Worm (Caenorhabditis elegans) whole organism, L4/young adult: Measurements from ENCODE around the gene ZC302.3.

Experiments
- dao-5 ChIP-seq: sonication (generic microtip); optimal IDR thresholded peaks from 2 replicates; lab custom pipeline; 2016; ENCODE audit warnings: missing genotype, missing genetic modification characterization, moderate library complexity, missing compliant biosample characterization
- him-1 ChIP-seq: sonication (generic microtip); optimal IDR thresholded peaks from 2 replicates; lab custom pipeline; 2016; ENCODE audit warnings: missing genotype, missing genetic modification reagents, missing genetic modification characterization, missing compliant biosample characterization

- TF ChIP-seq him-1 (tag; lab: Kevin White, UChicago), result no peak
- no peak for TF ChIP-seq dao-5 (tag; lab: Kevin White, UChicago)
These were observed 30.3 kb downstream of the ZC302.3 start for ce11 chrV:10711004-10711403.
